Worm (Caenorhabditis elegans) whole organism, L4 larva: Measurements from ENCODE around the gene F57A8.1.

Source experiments
- F10B5.3 ChIP-seq: sonication (generic microtip); optimal IDR thresholded peaks from 2 replicates; lab custom pipeline; 2016; ENCODE audit warnings: mild to moderate bottlenecking, missing genetic modification characterization, missing compliant biosample characterization
- F37D6.2 ChIP-seq: sonication (generic microtip); optimal IDR thresholded peaks from 2 replicates; lab custom pipeline; 2016; ENCODE audit warnings: mild to moderate bottlenecking, missing genetic modification characterization, missing compliant biosample characterization
- F44E2.7 ChIP-seq: fragments of 200-800 bp; sonication (Bioruptor generic); IDR thresholded peaks from 2 replicates; pipeline ENCODE4 v2.1.2; 2022; ENCODE audit warnings: missing genetic modification characterization, missing compliant biosample characterization
- F49E8.2 ChIP-seq: sonication (generic microtip); optimal IDR thresholded peaks from 2 replicates; lab custom pipeline; 2016; ENCODE audit warnings: missing compliant biosample characterization, mild to moderate bottlenecking, missing genetic modification characterization, borderline replicate concordance
- R02D3.7 ChIP-seq: fragments of 150-350 bp; sonication (generic microtip); optimal IDR thresholded peaks from 3 replicates; lab custom pipeline; 2014; ENCODE audit warnings: missing biosample characterization, missing genetic modification characterization
- T20F7.1 ChIP-seq: fragments of 200-800 bp; sonication (Bioruptor generic); optimal IDR thresholded peaks from 2 replicates; lab custom pipeline; 2018; ENCODE audit warnings: mild to moderate bottlenecking, missing genetic modification characterization, missing compliant biosample characterization
- Y105C5A.15 ChIP-seq: fragments of 200-800 bp; sonication (Bioruptor generic); IDR thresholded peaks from 2 replicates; pipeline ENCODE4 v1.3.6; 2022; ENCODE audit warnings: missing genetic modification characterization, missing compliant biosample characterization
- ZK546.5 ChIP-seq, 2 experiments: sonication (generic microtip); optimal IDR thresholded peaks; 2 replicates each; lab custom pipeline; 2017; ENCODE audit warnings: missing biosample characterization in 2 of 2, missing genetic modification characterization in 2 of 2
- aly-2 ChIP-seq: sonication (generic microtip); optimal IDR thresholded peaks from 2 replicates; lab custom pipeline; 2018; ENCODE audit warnings: missing biosample characterization, missing genetic modification characterization
- arid-1 ChIP-seq: fragments of 200-800 bp; sonication (Bioruptor generic); conservative IDR thresholded peaks from 2 replicates; pipeline ENCODE4 v1.3.6; 2022; ENCODE audit warnings: missing genetic modification reagents, missing genetic modification characterization, missing compliant biosample characterization
- ces-1 ChIP-seq: fragments of 150-350 bp; sonication (generic microtip); optimal IDR thresholded peaks from 4 replicates; lab custom pipeline; 2014; ENCODE audit warnings: missing biosample characterization, missing genetic modification reagents, missing genetic modification characterization
- cey-2 ChIP-seq: sonication (generic microtip); optimal IDR thresholded peaks from 3 replicates; lab custom pipeline; 2017; ENCODE audit warnings: missing genetic modification characterization, mild to moderate bottlenecking, missing compliant biosample characterization, antibody characterized with exemption, borderline replicate concordance; ENCODE audit not compliant: insufficient read depth
- daf-16 ChIP-seq, 3 experiments: sonication (generic microtip); optimal IDR thresholded peaks; 2 replicates each; lab custom pipeline; 2016 to 2017; ENCODE audit warnings: missing genetic modification characterization in 3 of 3, missing genetic modification reagents in 3 of 3, mild to moderate bottlenecking in 2 of 3, missing compliant biosample characterization in 2 of 3, missing biosample characterization in 1 of 3, moderate library complexity in 1 of 3
- daf-19 ChIP-seq: fragments of 200-800 bp; sonication (Bioruptor generic); conservative IDR thresholded peaks from 2 replicates; pipeline ENCODE4 v1.3.6; 2022; ENCODE audit warnings: missing genetic modification characterization, missing compliant biosample characterization
- daf-8 ChIP-seq: fragments of 200-800 bp; sonication (Bioruptor generic); IDR thresholded peaks from 2 replicates; pipeline ENCODE4 v1.3.6; 2022; ENCODE audit warnings: missing genetic modification characterization, missing compliant biosample characterization
- dmd-6 ChIP-seq: fragments of 200-800 bp; sonication (Bioruptor generic); IDR thresholded peaks from 2 replicates; pipeline ENCODE4 v1.3.6; 2022; ENCODE audit warnings: missing genetic modification reagents, missing genetic modification characterization, missing compliant biosample characterization
- dpl-1 ChIP-seq: fragments of 150-350 bp; optimal IDR thresholded peaks from 2 replicates; lab custom pipeline; 2014; ENCODE audit warnings: missing biosample characterization, missing genetic modification reagents, missing genetic modification characterization
- gei-8 ChIP-seq: fragments of 200-800 bp; sonication (Bioruptor generic); optimal IDR thresholded peaks from 2 replicates; lab custom pipeline; 2018; ENCODE audit warnings: mild to moderate bottlenecking, missing genetic modification characterization, missing compliant biosample characterization
- hlh-30 ChIP-seq: sonication (generic microtip); optimal IDR thresholded peaks from 2 replicates; lab custom pipeline; 2017; ENCODE audit warnings: antibody characterized with exemption, mild to moderate bottlenecking, missing genetic modification characterization, missing compliant biosample characterization; ENCODE audit not compliant: insufficient read depth
- hmg-1.1 ChIP-seq: fragments of 200-800 bp; sonication (Bioruptor generic); IDR thresholded peaks from 2 replicates; pipeline ENCODE4 v1.3.6; 2022; ENCODE audit warnings: missing genetic modification reagents, missing genetic modification characterization, missing compliant biosample characterization
- lin-1 ChIP-seq: fragments of 200-800 bp; sonication (Bioruptor generic); IDR thresholded peaks from 2 replicates; pipeline ENCODE4 v1.3.6; 2022; ENCODE audit warnings: missing genetic modification reagents, missing genetic modification characterization, missing compliant biosample characterization
- lin-13 ChIP-seq: fragments of 150-350 bp; optimal IDR thresholded peaks from 2 replicates; lab custom pipeline; 2014; ENCODE audit warnings: missing biosample characterization, missing genetic modification reagents, missing genetic modification characterization
- lin-38 ChIP-seq: fragments of 200-800 bp; sonication (Bioruptor generic); IDR thresholded peaks from 2 replicates; pipeline ENCODE4 v1.3.6; 2022; ENCODE audit warnings: missing genetic modification reagents, missing genetic modification characterization, missing compliant biosample characterization
- lsy-2 ChIP-seq, 2 experiments: fragments of 150-350 bp in 1 of 2; sonication (generic microtip) in 1 of 2; optimal IDR thresholded peaks; 2 replicates each; lab custom pipeline; 2014 to 2017; ENCODE audit warnings: missing biosample characterization in 2 of 2, missing genetic modification characterization in 2 of 2
- madf-5 ChIP-seq, 2 experiments: fragments of 200-800 bp; sonication (Bioruptor generic); IDR thresholded peaks; 2 replicates each; pipeline ENCODE4 v1.3.6; 2022; ENCODE audit warnings: missing compliant biosample characterization in 2 of 2, missing genetic modification characterization in 2 of 2
- mdl-1 ChIP-seq, 2 experiments: fragments of 150-350 bp in 1 of 2; sonication (generic microtip) in 1 of 2; optimal IDR thresholded peaks; 2 replicates each; lab custom pipeline; 2014 to 2017; ENCODE audit warnings: missing biosample characterization in 2 of 2, missing genetic modification characterization in 2 of 2
- mep-1 ChIP-seq: fragments of 150-350 bp; sonication (generic microtip); optimal IDR thresholded peaks from 3 replicates; lab custom pipeline; 2014; ENCODE audit warnings: missing biosample characterization, missing genetic modification characterization
- nhr-10 ChIP-seq: fragments of 150-350 bp; optimal IDR thresholded peaks from 2 replicates; lab custom pipeline; 2014; ENCODE audit warnings: missing biosample characterization, missing genetic modification characterization
- nhr-11 ChIP-seq: fragments of 150-350 bp; optimal IDR thresholded peaks from 2 replicates; lab custom pipeline; 2014; ENCODE audit warnings: missing biosample characterization, missing genetic modification characterization
- nhr-25 ChIP-seq: sonication (generic microtip); optimal IDR thresholded peaks from 2 replicates; lab custom pipeline; 2017; ENCODE audit warnings: missing genetic modification characterization, mild to moderate bottlenecking, missing compliant biosample characterization, antibody characterized with exemption, moderate library complexity, borderline replicate concordance; ENCODE audit not compliant: insufficient read depth
- nhr-28 ChIP-seq: fragments of 150-350 bp; optimal IDR thresholded peaks from 2 replicates; lab custom pipeline; 2014; ENCODE audit warnings: missing biosample characterization, missing genetic modification characterization
- nhr-41 ChIP-seq: fragments of 200-800 bp; sonication (Bioruptor generic); IDR thresholded peaks from 2 replicates; pipeline ENCODE4 v1.3.6; 2022; ENCODE audit warnings: missing genetic modification reagents, missing genetic modification characterization, missing compliant biosample characterization
- nhr-48 ChIP-seq: sonication (generic microtip); optimal IDR thresholded peaks from 2 replicates; lab custom pipeline; 2016; ENCODE audit warnings: mild to moderate bottlenecking, missing genetic modification characterization, missing compliant biosample characterization
- nhr-76 ChIP-seq: fragments of 150-350 bp; optimal IDR thresholded peaks from 2 replicates; lab custom pipeline; 2014; ENCODE audit warnings: missing biosample characterization, missing genetic modification characterization
- pha-4 ChIP-seq, 2 experiments: fragments of 150-350 bp in 1 of 2; fragments of 200-800 bp in 1 of 2; sonication (Bioruptor generic) in 1 of 2; IDR thresholded peaks in 1 of 2; optimal IDR thresholded peaks in 1 of 2; 2 replicates each; pipeline versions ENCODE4 v1.3.6 to Lab custom; 2014 to 2022; ENCODE audit warnings: missing genetic modification characterization in 2 of 2, missing genetic modification reagents in 2 of 2, missing biosample characterization in 1 of 2, missing compliant biosample characterization in 1 of 2
- php-3 ChIP-seq: fragments of 200-800 bp; sonication (Bioruptor generic); IDR thresholded peaks from 2 replicates; pipeline ENCODE4 v1.3.6; 2022; ENCODE audit warnings: missing genetic modification reagents, missing genetic modification characterization, missing compliant biosample characterization
- pqm-1 ChIP-seq: sonication (generic microtip); optimal IDR thresholded peaks from 2 replicates; lab custom pipeline; 2017; ENCODE audit warnings: missing biosample characterization, missing genetic modification characterization
- skn-1 ChIP-seq: fragments of 150-350 bp; optimal IDR thresholded peaks from 2 replicates; lab custom pipeline; 2014; ENCODE audit warnings: missing biosample characterization, missing genetic modification characterization
- tra-1 ChIP-seq: fragments of 200-800 bp; sonication (Bioruptor generic); IDR thresholded peaks from 2 replicates; pipeline ENCODE4 v1.3.6; 2022; ENCODE audit warnings: missing genetic modification reagents, missing genetic modification characterization, missing compliant biosample characterization
- unc-130 ChIP-seq: sonication (generic microtip); optimal IDR thresholded peaks from 2 replicates; lab custom pipeline; 2016; ENCODE audit warnings: missing genetic modification reagents, missing genetic modification characterization, missing compliant biosample characterization
- unc-62 ChIP-seq, 3 experiments: fragments of 150-350 bp in 1 of 3; sonication (generic microtip); optimal IDR thresholded peaks in 2 of 3; peaks in 1 of 3; 1 replicate in 1 of 3; 2 replicates in 2 of 3; lab custom pipeline; 2014 to 2017; ENCODE audit warnings: missing biosample characterization in 3 of 3, missing genetic modification characterization in 3 of 3, missing genetic modification reagents in 3 of 3, missing genotype in 1 of 3
- zip-2 ChIP-seq: fragments of 150-350 bp; optimal IDR thresholded peaks from 2 replicates; lab custom pipeline; 2014; ENCODE audit warnings: missing biosample characterization, missing genetic modification characterization

The F57A8.1 gene

ce11 chrV:10023062-10023536 is 14.0 kb upstream of the F57A8.1 start:
- TF ChIP-seq unc-130 (GFP tag; lab: Kevin White, UChicago) (peak; percentile 81), mdl-1 (tag; optimal IDR thresholded peaks at IDR 0.05; lab: Kevin White, UChicago) (no peak), aly-2 (peak; percentile 59), Y105C5A.15 (GFP tag; lab: Robert Waterston, UW) (no peak), mep-1 (tag; lab: Kevin White, UChicago) (no peak), pha-4 (GFP tag; IDR thresholded peaks at IDR 0.05; lab: Robert Waterston, UW) (peak; percentile 45; the same call in 1 of the 2 replicates), pha-4 (tag; optimal IDR thresholded peaks at IDR 0.05; lab: Kevin White, UChicago) (no peak), arid-1 (GFP tag; lab: Robert Waterston, UW) (no peak), tra-1 (no peak), gei-8 (GFP tag; lab: Kevin White, UChicago) (peak; percentile 2), lin-38 (GFP tag; lab: Robert Waterston, UW) (peak; percentile 46), nhr-76 (tag; lab: Kevin White, UChicago) (no peak), T20F7.1 (GFP tag; lab: Kevin White, UChicago) (no peak), ZK546.5 (tag; optimal IDR thresholded peaks at IDR 0.05; lab: Kevin White, UChicago) (no peak), hmg-1.1 (GFP tag; lab: Robert Waterston, UW) (no peak), F49E8.2 (tag; lab: Kevin White, UChicago) (peak; percentile 52), nhr-41 (GFP tag; lab: Robert Waterston, UW) (no peak), zip-2 (tag; lab: Kevin White, UChicago) (no peak), madf-5 (GFP tag; IDR thresholded peaks at IDR 0.05; lab: Robert Waterston, UW) (no peak), F37D6.2 (tag; lab: Kevin White, UChicago) (no peak)

ce11 chrV:10030992-10031383 is 6.2 kb upstream of the F57A8.1 start, which contains the start of gene acl-2:
acl-2 (minus strand) TSS chrV:10031092.
- no peak for TF ChIP-seq R02D3.7
- no peak for TF ChIP-seq ces-1 (GFP tag; lab: Kevin White, UChicago)
- no peak for TF ChIP-seq php-3 (GFP tag; lab: Robert Waterston, UW)
- TF ChIP-seq unc-62 (GFP tag; optimal IDR thresholded peaks at IDR 0.05 in 1 of 2; lab: Kevin White, UChicago) = peak in 1 of 2 experiments; percentile 42
- no peak for TF ChIP-seq unc-62 (tag; optimal IDR thresholded peaks at IDR 0.05; lab: Kevin White, UChicago)
- TF ChIP-seq lin-13 (GFP tag; lab: Kevin White, UChicago) = peak; percentile 4
- no peak for TF ChIP-seq daf-16 (GFP tag; optimal IDR thresholded peaks at IDR 0.05; lab: Kevin White, UChicago)
- peak; percentile 46 for TF ChIP-seq daf-16 (tag; optimal IDR thresholded peaks at IDR 0.05; lab: Kevin White, UChicago)
- no peak for TF ChIP-seq nhr-11 (tag; lab: Kevin White, UChicago)
- no peak for TF ChIP-seq gei-8 (GFP tag; lab: Kevin White, UChicago)

- TF ChIP-seq F44E2.7 (GFP tag; lab: Robert Waterston, UW) (no peak), pqm-1 (peak; percentile 55), nhr-25 (tag; lab: Kevin White, UChicago) (no peak), nhr-28 (tag; lab: Kevin White, UChicago) (peak; percentile 81), F10B5.3 (tag; lab: Kevin White, UChicago) (no peak), daf-8 (no peak), lsy-2 (tag; optimal IDR thresholded peaks at IDR 0.05; lab: Kevin White, UChicago) (peak in 1 of 2 experiments; percentile 48), daf-19 (no peak), arid-1 (GFP tag; lab: Robert Waterston, UW) (no peak), gei-8 (GFP tag; lab: Kevin White, UChicago) (no peak), skn-1 (no peak), nhr-10 (no peak), lin-1 (GFP tag; lab: Robert Waterston, UW) (0 out of 2 replicates have a peak, but pooled peaks have one; percentile 45), cey-2 (no peak), hmg-1.1 (GFP tag; lab: Robert Waterston, UW) (no peak), dmd-6 (GFP tag; lab: Robert Waterston, UW) (peak; percentile 82), F49E8.2 (tag; lab: Kevin White, UChicago) (peak; percentile 16), nhr-48 (tag; lab: Kevin White, UChicago) (peak; percentile 8), dpl-1 (GFP tag; lab: Kevin White, UChicago) (peak; percentile 88), mdl-1 (tag; optimal IDR thresholded peaks at IDR 0.05; lab: Kevin White, UChicago) (peak in 1 of 2 experiments; percentile 47), hlh-30 (tag; lab: Kevin White, UChicago) (peak; percentile 50)
Measured at ce11 chrV:10031384-10032171, 5.6 kb upstream of the F57A8.1 start.
